Worm (Caenorhabditis elegans) whole organism, midembryonic: ENCODE results near the gene ins-22.

Source experiments
- T22C8.4 ChIP-seq: fragments of 200-800 bp; sonication (Bioruptor generic); IDR thresholded peaks from 2 replicates; pipeline ENCODE4 v1.3.6; 2022; ENCODE audit warnings: missing genetic modification characterization, missing compliant biosample characterization
- cog-1 ChIP-seq: sonication (generic microtip); optimal IDR thresholded peaks from 2 replicates; lab custom pipeline; 2016; ENCODE audit warnings: missing genetic modification characterization, missing compliant biosample characterization
- klf-2 ChIP-seq: fragments of 200-800 bp; sonication (Bioruptor generic); conservative IDR thresholded peaks from 2 replicates; pipeline ENCODE4 v1.3.6; 2022; ENCODE audit warnings: missing genetic modification reagents, missing genetic modification characterization, missing compliant biosample characterization
- ztf-23 ChIP-seq: fragments of 200-800 bp; sonication (Bioruptor generic); IDR thresholded peaks from 2 replicates; pipeline ENCODE4 v1.3.6; 2022; ENCODE audit warnings: missing genetic modification reagents, missing genetic modification characterization, missing compliant biosample characterization

- no peak for TF ChIP-seq cog-1 (tag; lab: Kevin White, UChicago)
- no peak for TF ChIP-seq T22C8.4 (GFP tag; lab: Robert Waterston, UW)
- TF ChIP-seq ztf-23, result no peak
- TF ChIP-seq klf-2, result no peak
Observed at ce11 chrIII:10006734-10007348, 19.2 kb upstream of the ins-22 start, which contains the start of gene C05B5.8.
